Fruit fly (Drosophila melanogaster) whole organism, embryonic: ENCODE measurements around the gene CG16789.
A peak's percentile ranks its signal among the peaks of the same experiment; 100 is the strongest.

Experiments
- Atf3 ChIP-seq: fragments of 200-800 bp; sonication (Bioruptor generic); optimal IDR thresholded peaks from 3 replicates; lab custom pipeline; 2016; ENCODE audit warnings: missing biosample characterization, missing genetic modification characterization
- Bdp1 ChIP-seq: fragments of 200-800 bp; sonication (Bioruptor generic); optimal IDR thresholded peaks from 3 replicates; lab custom pipeline; 2016; ENCODE audit warnings: missing biosample characterization, missing genetic modification characterization
- Blimp-1 ChIP-seq: fragments of 200-800 bp; sonication (Bioruptor generic); optimal IDR thresholded peaks from 3 replicates; lab custom pipeline; 2018; ENCODE audit warnings: missing biosample characterization, missing genetic modification characterization, mild to moderate bottlenecking, moderate library complexity, missing genetic modification reagents
- CG10274 ChIP-seq: fragments of 200-800 bp; sonication (Bioruptor generic); optimal IDR thresholded peaks from 3 replicates; lab custom pipeline; 2017; ENCODE audit warnings: missing biosample characterization, mild to moderate bottlenecking, missing genetic modification characterization
- CG10543 ChIP-seq: fragments of 200-800 bp; sonication (Bioruptor generic); optimal IDR thresholded peaks from 3 replicates; lab custom pipeline; 2017; ENCODE audit warnings: missing biosample characterization, mild to moderate bottlenecking, missing genetic modification characterization, moderate library complexity
- CG11696 ChIP-seq: fragments of 200-800 bp; sonication (Bioruptor generic); IDR thresholded peaks from 2 replicates; pipeline ENCODE4 v1.3.6; 2022; ENCODE audit warnings: missing biosample characterization, missing genetic modification characterization
- CG12391 ChIP-seq: fragments of 200-800 bp; sonication (Bioruptor generic); optimal IDR thresholded peaks from 3 replicates; lab custom pipeline; 2018; ENCODE audit warnings: missing biosample characterization, mild to moderate bottlenecking, missing genetic modification characterization, moderate library complexity
- CG13424 ChIP-seq: fragments of 200-800 bp; sonication (Bioruptor generic); optimal IDR thresholded peaks from 2 replicates; lab custom pipeline; 2019; ENCODE audit warnings: missing biosample characterization, mild to moderate bottlenecking, missing genetic modification characterization, moderate library complexity
- CG14014 ChIP-seq: fragments of 200-800 bp; sonication (Bioruptor generic); IDR thresholded peaks from 2 replicates; pipeline ENCODE4 v1.3.6; 2022; ENCODE audit warnings: missing biosample characterization, missing genetic modification characterization
- CG14860 ChIP-seq: fragments of 200-800 bp; sonication (Bioruptor generic); IDR thresholded peaks from 3 replicates; pipeline ENCODE4 v1.3.6; 2022; ENCODE audit warnings: missing biosample characterization, missing genetic modification characterization; ENCODE audit not compliant: partially characterized antibody
- CG15696 ChIP-seq: fragments of 200-800 bp; sonication (Bioruptor generic); optimal IDR thresholded peaks from 2 replicates; lab custom pipeline; 2019; ENCODE audit warnings: missing biosample characterization, mild to moderate bottlenecking, missing genetic modification characterization, moderate library complexity
- CG16779 ChIP-seq: fragments of 200-800 bp; sonication (Bioruptor generic); IDR thresholded peaks from 2 replicates; pipeline ENCODE4 v1.3.6; 2022; ENCODE audit warnings: missing biosample characterization, missing genetic modification characterization
- CG16813 ChIP-seq: fragments of 200-800 bp; sonication (Bioruptor generic); IDR thresholded peaks from 3 replicates; pipeline ENCODE4 v1.3.6; 2022; ENCODE audit warnings: missing biosample characterization, missing genetic modification characterization; ENCODE audit not compliant: partially characterized antibody
- CG17802 ChIP-seq: fragments of 200-800 bp; sonication (Bioruptor generic); optimal IDR thresholded peaks from 2 replicates; lab custom pipeline; 2018; ENCODE audit warnings: missing biosample characterization, mild to moderate bottlenecking, missing genetic modification characterization, moderate library complexity
- CG2129 ChIP-seq: fragments of 200-800 bp; sonication (Bioruptor generic); IDR thresholded peaks from 2 replicates; pipeline ENCODE4 v1.3.6; 2022; ENCODE audit warnings: missing biosample characterization, missing genetic modification characterization; ENCODE audit not compliant: partially characterized antibody
- CG2875 ChIP-seq: fragments of 200-800 bp; sonication (Bioruptor generic); optimal IDR thresholded peaks from 2 replicates; lab custom pipeline; 2017; ENCODE audit warnings: missing biosample characterization, mild to moderate bottlenecking, missing genetic modification characterization, missing genetic modification reagents
- CG32532 ChIP-seq: fragments of 200-800 bp; sonication (Bioruptor generic); IDR thresholded peaks from 2 replicates; pipeline ENCODE4 v1.3.6; 2022; ENCODE audit warnings: missing biosample characterization, missing genetic modification characterization
- CG3995 ChIP-seq: fragments of 200-800 bp; sonication (Bioruptor generic); optimal IDR thresholded peaks from 3 replicates; lab custom pipeline; 2016; ENCODE audit warnings: missing biosample characterization, missing genetic modification characterization
- CG42726 ChIP-seq: fragments of 200-800 bp; sonication (Bioruptor generic); IDR thresholded peaks from 2 replicates; pipeline ENCODE4 v1.3.6; 2022; ENCODE audit warnings: missing biosample characterization, missing genetic modification characterization; ENCODE audit not compliant: partially characterized antibody
- CG4617 ChIP-seq: fragments of 200-800 bp; sonication (Bioruptor generic); optimal IDR thresholded peaks from 3 replicates; lab custom pipeline; 2016; ENCODE audit warnings: missing biosample characterization, missing genetic modification characterization, borderline replicate concordance
- CG7271 ChIP-seq: fragments of 200-800 bp; sonication (Bioruptor generic); optimal IDR thresholded peaks from 2 replicates; lab custom pipeline; 2018; ENCODE audit warnings: missing biosample characterization, mild to moderate bottlenecking, missing genetic modification characterization, moderate library complexity
- CG8478 ChIP-seq: fragments of >200 bp; optimal IDR thresholded peaks from 2 replicates; lab custom pipeline; 2018
- CkIIα-i1 ChIP-seq: fragments of 200-800 bp; sonication (Bioruptor generic); IDR thresholded peaks from 2 replicates; pipeline ENCODE4 v1.3.6; 2022; ENCODE audit warnings: missing biosample characterization, missing genetic modification characterization
- Ets65A ChIP-seq: fragments of 200-800 bp; sonication (Bioruptor generic); peaks from one replicate; lab custom pipeline; 2016; ENCODE audit warnings: missing biosample characterization, missing genetic modification characterization
- Hmx ChIP-seq: fragments of 200-800 bp; sonication (Bioruptor generic); optimal IDR thresholded peaks from 2 replicates; lab custom pipeline; 2016; ENCODE audit warnings: missing biosample characterization, missing genetic modification characterization
- Hsf ChIP-seq: fragments of 200-800 bp; sonication (Bioruptor generic); optimal IDR thresholded peaks from 3 replicates; lab custom pipeline; 2016; ENCODE audit warnings: missing biosample characterization, missing genetic modification characterization
- Lpt ChIP-seq: fragments of >200 bp; optimal IDR thresholded peaks from 2 replicates; lab custom pipeline; 2018; ENCODE audit warnings: missing biosample characterization, missing genetic modification characterization
- NC2α ChIP-seq: fragments of 200-800 bp; sonication (Bioruptor generic); optimal IDR thresholded peaks from 2 replicates; lab custom pipeline; 2016; ENCODE audit warnings: missing biosample characterization, missing genetic modification characterization
- Xrp1 ChIP-seq: fragments of 200-800 bp; sonication (Bioruptor generic); IDR thresholded peaks from 2 replicates; pipeline ENCODE4 v1.3.6; 2022; ENCODE audit warnings: missing biosample characterization, missing genetic modification characterization
- ash1 ChIP-seq: fragments of 200-800 bp; sonication (Bioruptor generic); optimal IDR thresholded peaks from 2 replicates; lab custom pipeline; 2018; ENCODE audit warnings: missing biosample characterization, mild to moderate bottlenecking, missing genetic modification characterization
- chinmo ChIP-seq: fragments of 200-800 bp; sonication (Bioruptor generic); IDR thresholded peaks from 4 replicates; pipeline ENCODE4 v1.3.6; 2022; ENCODE audit warnings: missing biosample characterization, missing genetic modification characterization; ENCODE audit not compliant: partially characterized antibody
- dan ChIP-seq: fragments of 200-800 bp; sonication (Bioruptor generic); IDR thresholded peaks from 2 replicates; pipeline ENCODE4 v1.3.6; 2022; ENCODE audit warnings: missing biosample characterization, missing genetic modification characterization
- dm ChIP-seq: fragments of 200-800 bp; sonication (Bioruptor generic); optimal IDR thresholded peaks from 3 replicates; lab custom pipeline; 2016; ENCODE audit warnings: missing biosample characterization, missing genetic modification characterization
- ems ChIP-seq: fragments of 200-800 bp; sonication (Bioruptor generic); optimal IDR thresholded peaks from 3 replicates; lab custom pipeline; 2016; ENCODE audit warnings: missing biosample characterization, missing genetic modification characterization
- gcm ChIP-seq: fragments of 200-800 bp; sonication (Bioruptor generic); optimal IDR thresholded peaks from 2 replicates; lab custom pipeline; 2019; ENCODE audit warnings: missing biosample characterization, mild to moderate bottlenecking, missing genetic modification characterization, moderate library complexity
- gem ChIP-seq: fragments of 200-800 bp; sonication (Bioruptor generic); optimal IDR thresholded peaks from 2 replicates; lab custom pipeline; 2019; ENCODE audit warnings: missing biosample characterization, mild to moderate bottlenecking, missing genetic modification characterization, moderate library complexity
- gfzf ChIP-seq: fragments of 200-800 bp; sonication (Bioruptor generic); optimal IDR thresholded peaks from 2 replicates; lab custom pipeline; 2016; ENCODE audit warnings: missing biosample characterization, mild to moderate bottlenecking, missing genetic modification characterization, moderate library complexity
- ind ChIP-seq: fragments of 200-800 bp; sonication (Bioruptor generic); optimal IDR thresholded peaks from 3 replicates; lab custom pipeline; 2016; ENCODE audit warnings: missing biosample characterization, missing genetic modification characterization
- ken ChIP-seq: fragments of 200-800 bp; sonication (Bioruptor generic); IDR thresholded peaks from 3 replicates; pipeline ENCODE4 v1.3.6; 2022; ENCODE audit warnings: missing biosample characterization, missing genetic modification characterization
- knrl ChIP-seq: fragments of 200-800 bp; sonication (Bioruptor generic); IDR thresholded peaks from 3 replicates; pipeline ENCODE4 v1.3.6; 2022; ENCODE audit warnings: missing biosample characterization, missing genetic modification characterization; ENCODE audit not compliant: partially characterized antibody
- lab ChIP-seq: fragments of 200-800 bp; sonication (Bioruptor generic); optimal IDR thresholded peaks from 3 replicates; lab custom pipeline; 2017; ENCODE audit warnings: missing biosample characterization, missing genetic modification characterization, mild to moderate bottlenecking, moderate library complexity, missing genetic modification reagents
- onecut ChIP-seq: fragments of 200-800 bp; sonication (Bioruptor generic); IDR thresholded peaks from 2 replicates; pipeline ENCODE4 v1.3.6; 2022; ENCODE audit warnings: missing biosample characterization, missing genetic modification characterization
- seq ChIP-seq: fragments of 200-800 bp; sonication (Bioruptor generic); IDR thresholded peaks from 2 replicates; pipeline ENCODE4 v1.3.6; 2022; ENCODE audit warnings: missing biosample characterization, missing genetic modification characterization
- slou ChIP-seq: fragments of 200-800 bp; sonication (Bioruptor generic); optimal IDR thresholded peaks from 3 replicates; lab custom pipeline; 2016; ENCODE audit warnings: missing biosample characterization, missing genetic modification characterization
- so ChIP-seq: fragments of 200-800 bp; sonication (Bioruptor generic); IDR thresholded peaks from 3 replicates; pipeline ENCODE4 v1.3.6; 2022; ENCODE audit warnings: missing biosample characterization, missing genetic modification characterization
- tll ChIP-seq, 2 experiments: fragments of 200-800 bp in 1 of 2; fragments of >200 bp in 1 of 2; sonication (Bioruptor generic) in 1 of 2; optimal IDR thresholded peaks; 2 replicates each; lab custom pipeline; 2017 to 2019; ENCODE audit warnings: missing biosample characterization in 2 of 2, missing genetic modification characterization in 2 of 2, mild to moderate bottlenecking in 1 of 2, moderate library complexity in 1 of 2
- unc-4 ChIP-seq: fragments of 200-800 bp; sonication (Bioruptor generic); IDR thresholded peaks from 2 replicates; pipeline ENCODE4 v1.3.6; 2022; ENCODE audit warnings: missing biosample characterization, missing genetic modification characterization; ENCODE audit not compliant: partially characterized antibody
- yki ChIP-seq: fragments of >200 bp; optimal IDR thresholded peaks from 3 replicates; lab custom pipeline; 2018

CG16789 gene

DNA sequence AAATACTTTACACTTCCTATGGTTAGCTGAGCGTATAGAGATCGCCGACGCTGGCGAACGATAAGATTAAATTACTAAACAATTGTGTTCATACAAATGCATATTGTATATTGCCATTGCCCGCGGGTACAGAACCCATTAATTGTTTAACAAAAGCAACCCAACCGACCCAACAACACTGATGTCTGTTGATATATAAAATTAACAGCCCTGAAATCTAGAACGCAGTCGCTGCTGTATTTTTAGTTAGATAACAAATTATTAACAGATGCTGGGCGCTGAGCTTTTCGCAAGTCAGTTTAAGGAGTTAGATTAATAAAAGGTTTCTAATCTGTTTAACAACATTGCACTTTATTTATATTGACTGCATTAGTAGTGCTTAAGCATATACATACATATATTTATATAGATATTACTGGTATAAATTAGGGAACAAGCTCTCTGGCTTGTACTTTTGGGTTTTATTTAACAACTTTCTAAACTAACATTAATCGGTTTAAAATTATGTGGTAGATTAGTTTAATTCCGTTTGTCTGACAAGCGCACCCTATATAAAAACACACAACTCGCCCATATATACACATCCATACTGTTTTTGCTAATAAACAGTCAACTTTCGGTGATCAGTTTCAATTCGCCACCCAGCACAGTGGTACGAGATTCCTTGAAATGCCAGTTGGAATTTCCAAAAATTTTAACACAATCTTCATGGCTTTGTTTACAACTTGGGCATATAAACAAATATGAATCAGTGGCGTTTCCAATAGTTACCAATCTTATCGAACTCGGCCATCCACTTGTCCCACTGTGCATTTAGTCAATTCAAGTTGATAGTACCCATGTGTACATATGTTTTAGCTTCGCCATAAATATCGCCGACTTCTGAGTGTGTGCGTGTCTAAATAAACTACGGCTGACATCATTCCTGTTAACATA is 37.8 kb upstream of the CG16789 start (continued):
- TF ChIP-seq Hmx (GFP tag; lab: Kevin White, UChicago) (peak; percentile 73), gfzf (GFP tag; lab: Kevin White, UChicago) (no peak), onecut (GFP tag; lab: Robert Waterston, UW) (peak; percentile 78), CG2129 (no peak), CG4617 (GFP tag; lab: Kevin White, UChicago) (no peak), tll (GFP tag; optimal IDR thresholded peaks at IDR 0.05; lab: Kevin White, UChicago) (no peak), seq (GFP tag; lab: Robert Waterston, UW) (peak; percentile 72), ind (GFP tag; lab: Kevin White, UChicago) (peak; percentile 95), ash1 (GFP tag; lab: Kevin White, UChicago) (peak; percentile 75), CG42726 (GFP tag; lab: Robert Waterston, UW) (no peak), chinmo (GFP tag; lab: Robert Waterston, UW) (peak; percentile 83; the same call in 3 of the 4 replicates), so (peak; percentile 87; the same call in 2 of the 3 replicates), CG7271 (peak; percentile 17), Lpt (GFP tag; lab: Kevin White, UChicago) (no peak), Atf3 (GFP tag; lab: Kevin White, UChicago) (peak; percentile 57), CG14860 (GFP tag; lab: Robert Waterston, UW) (no peak), CG3995 (GFP tag; lab: Kevin White, UChicago) (peak; percentile 71), Ets65A (peak; percentile 98), CG10274 (GFP tag; lab: Kevin White, UChicago) (peak; percentile 79), CG16813 (no peak), CG2875 (GFP tag; lab: Kevin White, UChicago) (peak; percentile 49), CkIIα-i1 (peak; percentile 66), gcm (GFP tag; lab: Kevin White, UChicago) (peak; percentile 43), CG16779 (GFP tag; lab: Robert Waterston, UW) (peak; percentile 95), Hsf (peak; percentile 81), CG8478 (lab: Kevin White, UChicago) (no peak), gem (tag; lab: Kevin White, UChicago) (peak; percentile 88), NC2α (GFP tag; lab: Kevin White, UChicago) (peak; percentile 21), knrl (peak; percentile 21; the same call in 1 of the 3 replicates), dan (no peak), CG11696 (GFP tag; lab: Robert Waterston, UW) (peak; percentile 88), CG12391 (tag; lab: Kevin White, UChicago) (peak; percentile 71), ems (GFP tag; lab: Kevin White, UChicago) (peak; percentile 93), CG13424 (peak; percentile 63), CG32532 (GFP tag; lab: Robert Waterston, UW) (peak; percentile 98), Bdp1 (GFP tag; lab: Kevin White, UChicago) (peak; percentile 72), CG14014 (GFP tag; lab: Robert Waterston, UW) (peak; percentile 90), Blimp-1 (GFP tag; lab: Kevin White, UChicago) (peak; percentile 83), CG10543 (GFP tag; lab: Kevin White, UChicago) (peak; percentile 86), lab (GFP tag; lab: Kevin White, UChicago) (peak; percentile 98), dm (GFP tag; lab: Kevin White, UChicago) (peak; percentile 54), CG15696 (tag; lab: Kevin White, UChicago) (peak; percentile 38), CG17802 (tag; lab: Kevin White, UChicago) (peak; percentile 64), ken (peak; percentile 79; the same call in 2 of the 3 replicates), slou (GFP tag; lab: Kevin White, UChicago) (peak; percentile 81), unc-4 (no peak), yki (no peak), Xrp1 (GFP tag; lab: Robert Waterston, UW) (peak; percentile 90)
